Worm (Caenorhabditis elegans): ENCODE results near the gene ceh-57.

ceh-57 gene

DNA sequence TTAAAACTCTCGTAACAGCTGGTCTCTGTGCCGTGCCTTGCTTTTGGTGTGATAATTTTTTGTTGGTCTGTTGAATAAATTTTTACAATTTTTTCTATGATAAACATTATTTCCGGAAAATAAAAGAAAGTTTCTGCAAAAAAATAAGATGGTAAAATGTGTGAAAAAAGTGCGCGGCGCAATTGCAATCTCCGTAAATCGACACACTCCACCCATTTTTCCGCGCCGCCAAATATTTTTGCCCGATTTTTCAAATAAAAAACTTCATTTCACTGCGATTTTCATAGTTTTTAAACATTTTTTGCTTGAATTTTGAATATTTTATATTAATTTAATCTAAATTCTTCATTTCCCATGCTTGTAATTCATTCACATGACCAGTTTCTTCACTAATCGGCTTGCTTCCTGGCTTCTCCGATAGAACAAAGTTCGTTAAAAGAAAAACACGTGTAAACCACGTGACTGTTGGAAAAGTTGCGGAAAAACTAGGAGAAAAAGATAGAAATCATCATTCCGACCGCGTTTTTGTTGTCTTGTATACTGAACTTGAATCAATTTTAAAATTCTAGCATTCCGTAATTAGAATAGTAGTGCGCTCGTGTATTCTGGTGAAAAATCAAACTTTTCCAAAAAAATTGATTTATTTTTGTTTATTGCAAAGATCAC, 21.1 kb upstream of the ceh-57 start (continued):
- TF ChIP-seq Y48G9A.11 (GFP tag; IDR thresholded peaks at IDR 0.05): no peak
- TF ChIP-seq zfp-3 (GFP tag; conservative IDR thresholded peaks at IDR 0.05): no peak
- no peak for TF ChIP-seq cey-2 (tag; optimal IDR thresholded peaks at IDR 0.05; ENCODE audit: borderline replicate concordance, insufficient read depth)
- TF ChIP-seq T20F7.1 (GFP tag; optimal IDR thresholded peaks at IDR 0.05): peak; percentile 57
- no peak for TF ChIP-seq gei-8 (GFP tag; optimal IDR thresholded peaks at IDR 0.05)
- TF ChIP-seq set-16 (GFP tag; IDR thresholded peaks at IDR 0.05): no peak
- TF ChIP-seq Y105C5A.15 (GFP tag; IDR thresholded peaks at IDR 0.05): no peak
- TF ChIP-seq skn-1 (tag; optimal IDR thresholded peaks at IDR 0.05): no peak
- no peak for TF ChIP-seq unc-62 (GFP tag; optimal IDR thresholded peaks at IDR 0.05 in 1 of 2)
- TF ChIP-seq unc-62 (tag; optimal IDR thresholded peaks at IDR 0.05): no peak
- TF ChIP-seq ceh-28 (tag; optimal IDR thresholded peaks at IDR 0.05): no peak
- TF ChIP-seq tra-1 (GFP tag; IDR thresholded peaks at IDR 0.05): 0 out of 2 replicates have a peak, but pooled peaks have one; percentile 18
- peak; percentile 59 for TF ChIP-seq duxl-1 (tag; optimal IDR thresholded peaks at IDR 0.05; ENCODE audit: poor library complexity)
- TF ChIP-seq F26F4.8 (GFP tag; conservative IDR thresholded peaks at IDR 0.05): no peak
- TF ChIP-seq unc-130 (GFP tag; optimal IDR thresholded peaks at IDR 0.05): peak; percentile 31
- peak; percentile 76 for TF ChIP-seq aha-1 (tag)
- peak; percentile 25 for TF ChIP-seq spr-1 (tag; optimal IDR thresholded peaks at IDR 0.05)
- no peak for TF ChIP-seq ztf-11 (tag; optimal IDR thresholded peaks at IDR 0.05)
- TF ChIP-seq jun-1 (tag; optimal IDR thresholded peaks at IDR 0.05): no peak
- TF ChIP-seq pqm-1 (tag; optimal IDR thresholded peaks at IDR 0.05): peak; percentile 16
- no peak for TF ChIP-seq zfp-2 (tag; optimal IDR thresholded peaks at IDR 0.05)
- TF ChIP-seq daf-19 (GFP tag; conservative IDR thresholded peaks at IDR 0.05): no peak
- TF ChIP-seq lim-7 (GFP tag; IDR thresholded peaks at IDR 0.05): no peak
- TF ChIP-seq mxl-2 (GFP tag; conservative IDR thresholded peaks at IDR 0.05): peak; percentile 92
- TF ChIP-seq ceh-44 (GFP tag; IDR thresholded peaks at IDR 0.05): no peak
- TF ChIP-seq nhr-76 (tag; optimal IDR thresholded peaks at IDR 0.05): no peak
- no peak for TF ChIP-seq daf-12 (tag; optimal IDR thresholded peaks at IDR 0.05)
- no peak for TF ChIP-seq nhr-11 (tag; optimal IDR thresholded peaks at IDR 0.05)
- TF ChIP-seq D1046.2 (GFP tag; IDR thresholded peaks at IDR 0.05): no peak
- TF ChIP-seq nhr-28 (tag; optimal IDR thresholded peaks at IDR 0.05): peak; percentile 57
- no peak for TF ChIP-seq lin-15B (tag; optimal IDR thresholded peaks at IDR 0.05)
- TF ChIP-seq ceh-20 (GFP tag; IDR thresholded peaks at IDR 0.05): no peak
- TF ChIP-seq spr-3 (GFP tag; optimal IDR thresholded peaks at IDR 0.05): no peak
- no peak for TF ChIP-seq lin-1 (GFP tag; IDR thresholded peaks at IDR 0.05)
- peak; percentile 13 for TF ChIP-seq mxl-3 (GFP tag; optimal IDR thresholded peaks at IDR 0.05)
- TF ChIP-seq lin-29 (GFP tag; IDR thresholded peaks at IDR 0.05): no peak
- no peak for TF ChIP-seq T26A8.4 (GFP tag; IDR thresholded peaks at IDR 0.05)
- peak; percentile 99 for TF ChIP-seq R02D3.7 (tag; optimal IDR thresholded peaks at IDR 0.05)
- peak; percentile 74 for TF ChIP-seq dpl-1 (GFP tag; optimal IDR thresholded peaks at IDR 0.05)
- TF ChIP-seq snpc-1.2 (GFP tag; IDR thresholded peaks at IDR 0.05): no peak
- no peak for TF ChIP-seq nhr-237 (tag; optimal IDR thresholded peaks at IDR 0.05)
- TF ChIP-seq snpc-4 (tag; optimal IDR thresholded peaks at IDR 0.05): no peak
- peak; percentile 93 for TF ChIP-seq mep-1 (tag; optimal IDR thresholded peaks at IDR 0.05)
- no peak for TF ChIP-seq tag-97 (GFP tag; IDR thresholded peaks at IDR 0.05)
- peak; percentile 14 for TF ChIP-seq F37D6.2 (tag; optimal IDR thresholded peaks at IDR 0.05)
- peak; percentile 70 for TF ChIP-seq ama-1 (optimal IDR thresholded peaks at IDR 0.05)
- no peak for TF ChIP-seq fos-1 (tag; optimal IDR thresholded peaks at IDR 0.05)
- peak in 1 of 2 experiments; percentile 14 for TF ChIP-seq ZK546.5 (tag; optimal IDR thresholded peaks at IDR 0.05)
- TF ChIP-seq vab-7 (GFP tag; IDR thresholded peaks at IDR 0.05): peak; percentile 44; the same call in 1 of the 2 replicates
- TF ChIP-seq nhr-6 (tag; optimal IDR thresholded peaks at IDR 0.05): peak; percentile 9
- TF ChIP-seq nhr-111 (GFP tag; optimal IDR thresholded peaks at IDR 0.05): no peak
- TF ChIP-seq dmd-8 (GFP tag; IDR thresholded peaks at IDR 0.05): no peak
